Worm (Caenorhabditis elegans) whole organism, midembryonic: ENCODE results near the gene unc-119.

ENCODE experiments used
- T22C8.4 ChIP-seq: fragments of 200-800 bp; sonication (Bioruptor generic); IDR thresholded peaks from 2 replicates; pipeline ENCODE4 v1.3.6; 2022; ENCODE audit warnings: missing genetic modification characterization, missing compliant biosample characterization
- cog-1 ChIP-seq: sonication (generic microtip); optimal IDR thresholded peaks from 2 replicates; lab custom pipeline; 2016; ENCODE audit warnings: missing genetic modification characterization, missing compliant biosample characterization
- flt-1 ChIP-seq: fragments of 200-800 bp; sonication (Bioruptor generic); IDR thresholded peaks from 2 replicates; pipeline ENCODE4 v1.3.6; 2022; ENCODE audit warnings: missing genetic modification characterization, missing compliant biosample characterization
- klf-2 ChIP-seq: fragments of 200-800 bp; sonication (Bioruptor generic); conservative IDR thresholded peaks from 2 replicates; pipeline ENCODE4 v1.3.6; 2022; ENCODE audit warnings: missing genetic modification reagents, missing genetic modification characterization, missing compliant biosample characterization
- med-1 ChIP-seq: sonication (generic microtip); optimal IDR thresholded peaks from 2 replicates; lab custom pipeline; 2017; ENCODE audit warnings: missing genetic modification characterization, mild to moderate bottlenecking, missing compliant biosample characterization, antibody characterized with exemption, missing genetic modification reagents; ENCODE audit not compliant: insufficient read depth
- ref-1 ChIP-seq: fragments of 200-800 bp; sonication (Bioruptor generic); conservative IDR thresholded peaks from 2 replicates; pipeline ENCODE4 v1.3.6; 2022; ENCODE audit warnings: missing genetic modification reagents, missing genetic modification characterization, missing compliant biosample characterization
- tab-1 ChIP-seq: fragments of 200-800 bp; sonication (Bioruptor generic); IDR thresholded peaks from 2 replicates; pipeline ENCODE4 v1.3.6; 2022; ENCODE audit warnings: missing genetic modification characterization, missing compliant biosample characterization
- ztf-23 ChIP-seq: fragments of 200-800 bp; sonication (Bioruptor generic); IDR thresholded peaks from 2 replicates; pipeline ENCODE4 v1.3.6; 2022; ENCODE audit warnings: missing genetic modification reagents, missing genetic modification characterization, missing compliant biosample characterization
- ztf-29 ChIP-seq: fragments of 200-800 bp; sonication (Bioruptor generic); IDR thresholded peaks from 2 replicates; pipeline ENCODE4 v1.3.6; 2022; ENCODE audit warnings: missing genetic modification reagents, missing genetic modification characterization, missing compliant biosample characterization

DNA sequence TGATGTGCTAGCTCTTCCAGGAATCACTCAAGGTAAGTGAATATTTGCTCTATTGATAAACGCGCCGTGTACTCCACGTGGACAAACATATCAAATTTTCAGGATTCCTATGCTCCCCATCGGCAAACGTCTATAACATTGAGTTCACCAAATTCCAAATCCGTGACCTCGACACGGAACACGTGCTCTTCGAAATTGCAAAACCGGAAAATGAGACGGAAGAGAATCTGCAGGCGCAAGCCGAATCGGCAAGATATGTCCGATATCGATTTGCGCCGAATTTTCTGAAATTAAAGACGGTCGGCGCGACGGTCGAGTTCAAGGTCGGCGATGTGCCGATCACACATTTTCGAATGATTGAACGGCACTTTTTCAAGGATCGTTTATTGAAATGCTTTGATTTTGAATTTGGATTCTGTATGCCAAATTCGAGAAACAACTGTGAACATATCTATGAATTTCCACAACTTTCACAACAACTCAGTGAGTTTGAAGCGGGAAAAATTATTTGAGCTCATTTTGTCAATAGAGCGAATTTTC is 5.3 kb downstream of the unc-119 start:
- no peak for TF ChIP-seq flt-1
- TF ChIP-seq tab-1 = no peak
- no peak for TF ChIP-seq klf-2
- TF ChIP-seq med-1 (GFP tag; lab: Kevin White, UChicago) = no peak
- TF ChIP-seq T22C8.4 (GFP tag; lab: Robert Waterston, UW) = no peak
- TF ChIP-seq ztf-23 (GFP tag; lab: Robert Waterston, UW) = no peak
- TF ChIP-seq cog-1 (tag; lab: Kevin White, UChicago) = no peak
- no peak for TF ChIP-seq ref-1 (GFP tag; lab: Robert Waterston, UW)
- TF ChIP-seq ztf-29 (GFP tag; lab: Robert Waterston, UW) = no peak
